Worm (Caenorhabditis elegans): ENCODE measurements around the gene clec-67.
"Not testable (repeated sequence)": the region's sequence is repeated elsewhere in the genome, so short reads cannot be mapped to it uniquely, and the experiment has no call there.

Gene clec-67

ce11 chrIV:3932408-3932807 lies 10.4 kb downstream of the clec-67 start, which contains the start of gene clec-70:
Gene clec-70, plus strand, starts transcription at chrIV:3932708.
- TF ChIP-seq lin-35 (GFP tag; optimal IDR thresholded peaks at IDR 0.05); ztf-26 (tag; optimal IDR thresholded peaks at IDR 0.05); nfya-2 (GFP tag; IDR thresholded peaks at IDR 0.05): not testable (repeated sequence)

ce11 chrIV:3937097-3937496 lies 15.1 kb downstream of the clec-67 start, which contains the start of gene clec-71:
Gene clec-71, plus strand, starts transcription at chrIV:3937458.
- TF ChIP-seq Y53G8AR.9 (GFP tag; conservative IDR thresholded peaks at IDR 0.05) (no peak), C06A6.2 (GFP tag; conservative IDR thresholded peaks at IDR 0.05) (no peak), egrh-3 (GFP tag; IDR thresholded peaks at IDR 0.05) (no peak), cebp-2 (GFP tag; IDR thresholded peaks at IDR 0.05) (no peak), ama-1 (optimal IDR thresholded peaks at IDR 0.05) (no peak), ama-1 (GFP tag; optimal IDR thresholded peaks at IDR 0.05) (no peak), F10E7.11 (tag; optimal IDR thresholded peaks at IDR 0.05) (no peak), egl-44 (GFP tag; IDR thresholded peaks at IDR 0.05) (no peak), F37B4.10 (GFP tag; IDR thresholded peaks at IDR 0.05) (no peak), zim-3 (tag; optimal IDR thresholded peaks at IDR 0.05) (no peak), athp-1 (tag; optimal IDR thresholded peaks at IDR 0.05) (no peak), repo-1 (tag; optimal IDR thresholded peaks at IDR 0.05) (no peak)

- TF ChIP-seq cebp-2 (GFP tag; IDR thresholded peaks at IDR 0.05) (no peak), tlf-1 (GFP tag; optimal IDR thresholded peaks at IDR 0.05) (no peak), hsf-1 (GFP tag; IDR thresholded peaks at IDR 0.05) (no peak), mxl-1 (tag; optimal IDR thresholded peaks at IDR 0.05) (no peak), ekl-4 (GFP tag; IDR thresholded peaks at IDR 0.05) (no peak), bed-1 (GFP tag; IDR thresholded peaks at IDR 0.05) (no peak), hmg-20 (GFP tag; IDR thresholded peaks at IDR 0.05) (no peak), zim-3 (tag; optimal IDR thresholded peaks at IDR 0.05) (no peak), lsy-27 (tag; optimal IDR thresholded peaks at IDR 0.05; ENCODE audit: borderline replicate concordance, insufficient read depth) (no peak), attf-6 (GFP tag; IDR thresholded peaks at IDR 0.05) (no peak), attf-3 (GFP tag; conservative IDR thresholded peaks at IDR 0.05) (no peak), attf-5 (GFP tag; optimal IDR thresholded peaks at IDR 0.05) (no peak), ztf-6 (GFP tag; IDR thresholded peaks at IDR 0.05) (no peak), nhr-27 (tag; optimal IDR thresholded peaks at IDR 0.05) (no peak), ets-4 (GFP tag; optimal IDR thresholded peaks at IDR 0.05) (no peak), unc-62 (GFP tag; optimal IDR thresholded peaks at IDR 0.05) (no peak), F10E7.11 (tag; optimal IDR thresholded peaks at IDR 0.05) (no peak)
Measured at ce11 chrIV:3941658-3942328, 19.8 kb downstream of the clec-67 start, which contains the start of gene clec-174. Gene clec-174, minus strand, starts transcription at chrIV:3941708.

- TF ChIP-seq B0261.1 (tag; optimal IDR thresholded peaks at IDR 0.05), result no peak
- TF ChIP-seq cebp-2 (GFP tag; IDR thresholded peaks at IDR 0.05), result no peak
- no peak for TF ChIP-seq ztf-22 (GFP tag; optimal IDR thresholded peaks at IDR 0.05)
- no peak for TF ChIP-seq attf-3 (GFP tag; conservative IDR thresholded peaks at IDR 0.05)
- no peak for TF ChIP-seq lin-26 (GFP tag; IDR thresholded peaks at IDR 0.05)
- TF ChIP-seq ceh-100 (GFP tag; IDR thresholded peaks at IDR 0.05), result no peak
- no peak for TF ChIP-seq snpc-3.4 (tag; optimal IDR thresholded peaks at IDR 0.05)
Measured at ce11 chrIV:3943003-3943402, 21.0 kb downstream of the clec-67 start, which contains the start of gene Y46C8AL.11. Gene Y46C8AL.11, plus strand, starts transcription at chrIV:3943303.
